Worm (Caenorhabditis elegans) whole organism, young adult: ENCODE measurements around the gene F01G4.6.

Experiments
- B0019.2 ChIP-seq: fragments of 200-800 bp; sonication (Bioruptor generic); conservative IDR thresholded peaks from 2 replicates; pipeline ENCODE4 v1.3.6; 2022; ENCODE audit warnings: missing genetic modification reagents, missing genetic modification characterization, missing compliant biosample characterization
- B0336.3 ChIP-seq: fragments of 200-800 bp; sonication (Bioruptor generic); IDR thresholded peaks from 2 replicates; pipeline ENCODE4 v1.3.6; 2022; ENCODE audit warnings: missing genetic modification characterization, missing compliant biosample characterization
- F10E7.11 ChIP-seq: sonication (generic microtip); optimal IDR thresholded peaks from 2 replicates; lab custom pipeline; 2017; ENCODE audit warnings: mild to moderate bottlenecking, missing genetic modification characterization, moderate library complexity, missing compliant biosample characterization
- F22D6.2 ChIP-seq: sonication (generic microtip); optimal IDR thresholded peaks from 2 replicates; lab custom pipeline; 2016; ENCODE audit warnings: mild to moderate bottlenecking, missing genetic modification characterization, missing compliant biosample characterization
- F23B12.7 ChIP-seq: sonication (generic microtip); optimal IDR thresholded peaks from 2 replicates; lab custom pipeline; 2017; ENCODE audit warnings: missing genetic modification characterization, mild to moderate bottlenecking, missing compliant biosample characterization, antibody characterized with exemption, moderate library complexity; ENCODE audit not compliant: insufficient read depth
- K11D2.4 ChIP-seq: fragments of 200-800 bp; sonication (Bioruptor generic); IDR thresholded peaks from 2 replicates; pipeline ENCODE4 v1.3.6; 2022; ENCODE audit warnings: missing genetic modification reagents, missing genetic modification characterization, missing compliant biosample characterization
- T07F8.4 ChIP-seq: sonication (generic microtip); optimal IDR thresholded peaks from 2 replicates; lab custom pipeline; 2016; ENCODE audit warnings: mild to moderate bottlenecking, missing genetic modification characterization, moderate library complexity, missing compliant biosample characterization
- Y79H2A.3 ChIP-seq: fragments of 200-800 bp; sonication (Bioruptor generic); conservative IDR thresholded peaks from 2 replicates; pipeline ENCODE4 v1.3.6; 2022; ENCODE audit warnings: missing genetic modification reagents, missing genetic modification characterization, missing compliant biosample characterization
- aptf-2 ChIP-seq: fragments of 200-800 bp; sonication (Bioruptor generic); conservative IDR thresholded peaks from 2 replicates; pipeline ENCODE4 v1.3.6; 2022; ENCODE audit warnings: missing genetic modification reagents, missing genetic modification characterization, missing compliant biosample characterization
- ceh-100 ChIP-seq: fragments of 200-800 bp; sonication (Bioruptor generic); IDR thresholded peaks from 2 replicates; pipeline ENCODE4 v1.3.6; 2022; ENCODE audit warnings: missing genetic modification reagents, missing genetic modification characterization, missing compliant biosample characterization
- ceh-27 ChIP-seq: fragments of 200-800 bp; sonication (Bioruptor generic); optimal IDR thresholded peaks from 2 replicates; lab custom pipeline; 2018; ENCODE audit warnings: mild to moderate bottlenecking, missing genetic modification characterization, moderate library complexity, missing compliant biosample characterization
- ceh-58 ChIP-seq: fragments of 200-800 bp; sonication (Bioruptor generic); IDR thresholded peaks from 2 replicates; pipeline ENCODE4 v1.3.6; 2022; ENCODE audit warnings: missing genetic modification characterization, missing compliant biosample characterization
- chd-7 ChIP-seq: sonication (generic microtip); optimal IDR thresholded peaks from 2 replicates; lab custom pipeline; 2016; ENCODE audit warnings: mild to moderate bottlenecking, missing genetic modification characterization, moderate library complexity, missing compliant biosample characterization
- dox-1 ChIP-seq: fragments of 200-800 bp; sonication (Bioruptor generic); IDR thresholded peaks from 2 replicates; pipeline ENCODE4 v1.3.6; 2022; ENCODE audit warnings: missing genetic modification reagents, missing genetic modification characterization, missing compliant biosample characterization
- dpl-1 ChIP-seq: fragments of 150-350 bp; optimal IDR thresholded peaks from 2 replicates; lab custom pipeline; 2014; ENCODE audit warnings: missing biosample characterization, missing genetic modification reagents, missing genetic modification characterization
- fkh-3 ChIP-seq: sonication (generic microtip); optimal IDR thresholded peaks from 2 replicates; lab custom pipeline; 2016; ENCODE audit warnings: mild to moderate bottlenecking, missing genetic modification characterization, missing compliant biosample characterization
- gei-17 ChIP-seq: fragments of 200-800 bp; sonication (Bioruptor generic); optimal IDR thresholded peaks from 2 replicates; lab custom pipeline; 2018; ENCODE audit warnings: mild to moderate bottlenecking, missing genetic modification characterization, missing compliant biosample characterization
- hrde-1 ChIP-seq: sonication (generic microtip); optimal IDR thresholded peaks from 2 replicates; lab custom pipeline; 2016; ENCODE audit warnings: missing genetic modification characterization, mild to moderate bottlenecking, missing compliant biosample characterization, moderate library complexity, missing genotype, missing genetic modification reagents, borderline replicate concordance
- lag-1 ChIP-seq: fragments of 200-800 bp; sonication (Bioruptor generic); IDR thresholded peaks from 2 replicates; pipeline ENCODE4 v1.3.6; 2022; ENCODE audit warnings: missing genetic modification reagents, missing genetic modification characterization, missing compliant biosample characterization
- lin-26 ChIP-seq: fragments of 200-800 bp; sonication (Bioruptor generic); IDR thresholded peaks from 2 replicates; pipeline ENCODE4 v1.3.6; 2022; ENCODE audit warnings: missing genetic modification reagents, missing genetic modification characterization, missing compliant biosample characterization
- lin-35 ChIP-seq, 3 experiments: fragments of 150-350 bp in 2 of 3; sonication (generic microtip) in 1 of 3; optimal IDR thresholded peaks; 2 replicates each; lab custom pipeline; 2014 to 2018; ENCODE audit warnings: missing biosample characterization in 3 of 3, missing genetic modification characterization in 3 of 3, missing genetic modification reagents in 3 of 3
- lin-40 ChIP-seq: sonication (generic microtip); optimal IDR thresholded peaks from 2 replicates; lab custom pipeline; 2016; ENCODE audit warnings: missing genetic modification characterization, mild to moderate bottlenecking, missing compliant biosample characterization, missing genotype, missing genetic modification reagents
- lir-1 ChIP-seq: fragments of 200-800 bp; sonication (Bioruptor generic); conservative IDR thresholded peaks from 2 replicates; pipeline ENCODE4 v1.3.6; 2022; ENCODE audit warnings: missing genetic modification reagents, missing genetic modification characterization, missing compliant biosample characterization
- madf-3 ChIP-seq: fragments of 200-800 bp; sonication (Bioruptor generic); IDR thresholded peaks from 2 replicates; pipeline ENCODE4 v1.3.6; 2022; ENCODE audit warnings: missing genetic modification reagents, missing genetic modification characterization, missing compliant biosample characterization
- madf-8 ChIP-seq: fragments of 200-800 bp; sonication (Bioruptor generic); conservative IDR thresholded peaks from 2 replicates; pipeline ENCODE4 v1.3.6; 2022; ENCODE audit warnings: missing genetic modification reagents, missing genetic modification characterization, missing compliant biosample characterization
- mel-28 ChIP-seq: sonication (generic microtip); optimal IDR thresholded peaks from 2 replicates; lab custom pipeline; 2016; ENCODE audit warnings: borderline replicate concordance, mild to moderate bottlenecking, missing genetic modification characterization, missing compliant biosample characterization
- mes-4 ChIP-seq: sonication (generic microtip); optimal IDR thresholded peaks from 2 replicates; lab custom pipeline; 2016; ENCODE audit warnings: missing genotype, missing genetic modification characterization, missing compliant biosample characterization
- nhr-120 ChIP-seq: fragments of 200-800 bp; sonication (Bioruptor generic); IDR thresholded peaks from 2 replicates; pipeline ENCODE4 v1.3.6; 2022; ENCODE audit warnings: missing genetic modification characterization, missing compliant biosample characterization
- nhr-27 ChIP-seq: fragments of 200-800 bp; sonication (Bioruptor generic); optimal IDR thresholded peaks from 2 replicates; lab custom pipeline; 2018; ENCODE audit warnings: mild to moderate bottlenecking, missing genetic modification characterization, moderate library complexity, missing compliant biosample characterization
- nhr-80 ChIP-seq: sonication (generic microtip); optimal IDR thresholded peaks from 2 replicates; lab custom pipeline; 2016; ENCODE audit warnings: missing genetic modification characterization, missing compliant biosample characterization
- pha-4 ChIP-seq: fragments of 150-350 bp; sonication (generic microtip); optimal IDR thresholded peaks from 2 replicates; lab custom pipeline; 2014; ENCODE audit warnings: missing biosample characterization, missing genetic modification reagents, missing genetic modification characterization
- snpc-1.3 ChIP-seq: sonication (generic microtip); optimal IDR thresholded peaks from 2 replicates; lab custom pipeline; 2017; ENCODE audit warnings: missing genetic modification characterization, mild to moderate bottlenecking, missing compliant biosample characterization, antibody characterized with exemption, moderate library complexity, missing genotype, missing genetic modification reagents; ENCODE audit not compliant: insufficient read depth
- snpc-4 ChIP-seq, 5 experiments: fragments of 150-350 bp in 1 of 5; sonication (generic microtip) in 4 of 5; optimal IDR thresholded peaks; 2 replicates each; lab custom pipeline; 2014 to 2018; ENCODE audit warnings: missing genetic modification characterization in 5 of 5, missing biosample characterization in 3 of 5, antibody characterized with exemption in 2 of 5, mild to moderate bottlenecking in 2 of 5, missing compliant biosample characterization in 2 of 5, missing genotype in 2 of 5, moderate library complexity in 2 of 5, missing genetic modification reagents in 1 of 5
- tbp1 ChIP-seq: fragments of 200-800 bp; sonication (Bioruptor generic); optimal IDR thresholded peaks from 2 replicates; lab custom pipeline; 2018; ENCODE audit warnings: mild to moderate bottlenecking, missing genetic modification characterization, missing compliant biosample characterization
- ztf-18 ChIP-seq: sonication (generic microtip); optimal IDR thresholded peaks from 2 replicates; lab custom pipeline; 2016; ENCODE audit warnings: missing genotype, mild to moderate bottlenecking, missing genetic modification characterization, missing compliant biosample characterization
- ztf-25 ChIP-seq: fragments of 200-800 bp; sonication (Bioruptor generic); IDR thresholded peaks from 2 replicates; pipeline ENCODE4 v1.3.6; 2022; ENCODE audit warnings: missing genetic modification reagents, missing genetic modification characterization, missing compliant biosample characterization
- ztf-26 ChIP-seq: sonication (generic microtip); optimal IDR thresholded peaks from 2 replicates; lab custom pipeline; 2017; ENCODE audit warnings: missing genetic modification characterization, missing compliant biosample characterization

Gene F01G4.6

ce11 chrIV:11174772-11175171 is 25.5 kb upstream of the F01G4.6 start:
- TF ChIP-seq mel-28 (tag; lab: Kevin White, UChicago) = no peak
- no peak for TF ChIP-seq K11D2.4 (GFP tag; lab: Robert Waterston, UW)
- no peak for TF ChIP-seq B0336.3 (GFP tag; lab: Robert Waterston, UW)
- no peak for TF ChIP-seq nhr-80 (tag; lab: Kevin White, UChicago)
- TF ChIP-seq madf-8 (GFP tag; lab: Robert Waterston, UW) = no peak
- TF ChIP-seq fkh-3 (tag; lab: Kevin White, UChicago) = no peak
- TF ChIP-seq madf-3 (GFP tag; lab: Robert Waterston, UW) = no peak
- TF ChIP-seq snpc-4 (GFP tag; optimal IDR thresholded peaks at IDR 0.05; lab: Kevin White, UChicago) = no peak
- no peak for TF ChIP-seq snpc-4 (tag; optimal IDR thresholded peaks at IDR 0.05; lab: Kevin White, UChicago)
- TF ChIP-seq mes-4 = no peak
- TF ChIP-seq lir-1 (GFP tag; lab: Robert Waterston, UW) = no peak
- TF ChIP-seq dox-1 (GFP tag; lab: Robert Waterston, UW) = no peak
- TF ChIP-seq lin-35 (GFP tag; optimal IDR thresholded peaks at IDR 0.05; lab: Kevin White, UChicago) = no peak
- TF ChIP-seq lag-1 (GFP tag; lab: Robert Waterston, UW) = no peak
- no peak for TF ChIP-seq aptf-2 (GFP tag; lab: Robert Waterston, UW)
- TF ChIP-seq F23B12.7 (tag; lab: Kevin White, UChicago) = no peak
- TF ChIP-seq lin-26 (GFP tag; lab: Robert Waterston, UW) = no peak
- TF ChIP-seq ceh-100 (GFP tag; lab: Robert Waterston, UW) = no peak
- TF ChIP-seq ztf-26 (tag; lab: Kevin White, UChicago) = no peak
- no peak for TF ChIP-seq chd-7

ce11 chrIV:11169652-11170051 is 20.3 kb upstream of the F01G4.6 start, which contains the start of gene nhr-67:
Gene nhr-67 (plus strand): TSS chrIV:11169748.
- TF ChIP-seq ztf-18 = no peak
- TF ChIP-seq Y79H2A.3 (GFP tag; lab: Robert Waterston, UW) = no peak
- TF ChIP-seq nhr-120 (GFP tag; lab: Robert Waterston, UW) = no peak
- no peak for TF ChIP-seq lin-40 (tag; lab: Kevin White, UChicago)

ce11 chrIV:11164831-11165230 is 15.5 kb upstream of the F01G4.6 start, which contains the start of gene C08F8.6:
Gene C08F8.6 (minus strand): TSS chrIV:11164931.
- TF ChIP-seq hrde-1 (no peak), lag-1 (GFP tag; lab: Robert Waterston, UW) (0 out of 2 replicates have a peak, but pooled peaks have one; percentile 44)

DNA sequence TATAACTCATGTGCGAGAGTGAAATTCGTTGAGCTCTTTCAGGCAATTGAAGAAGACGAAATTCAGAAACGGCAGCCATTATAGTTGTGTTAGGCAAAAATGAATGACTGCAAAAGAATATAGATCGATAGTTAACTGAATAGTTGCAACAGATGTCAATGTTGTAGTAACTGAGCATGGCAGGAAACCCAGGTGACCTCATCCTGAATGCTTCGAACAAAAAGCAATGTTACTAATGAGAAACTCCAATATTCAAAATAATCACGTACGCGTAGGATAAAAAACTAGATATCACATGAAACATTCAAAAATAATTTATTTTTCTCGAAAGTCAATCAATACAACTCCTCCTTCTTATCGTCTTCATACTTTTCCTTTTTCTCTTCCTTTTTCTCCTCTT is 13.1 kb upstream of the F01G4.6 start, which contains the start of gene fbxb-9:
TSS of gene fbxb-9 (minus strand) at position 101 of the 400 bp plus-strand sequence.
- TF ChIP-seq ztf-25 (GFP tag; lab: Robert Waterston, UW) (no peak), F10E7.11 (no peak)

DNA sequence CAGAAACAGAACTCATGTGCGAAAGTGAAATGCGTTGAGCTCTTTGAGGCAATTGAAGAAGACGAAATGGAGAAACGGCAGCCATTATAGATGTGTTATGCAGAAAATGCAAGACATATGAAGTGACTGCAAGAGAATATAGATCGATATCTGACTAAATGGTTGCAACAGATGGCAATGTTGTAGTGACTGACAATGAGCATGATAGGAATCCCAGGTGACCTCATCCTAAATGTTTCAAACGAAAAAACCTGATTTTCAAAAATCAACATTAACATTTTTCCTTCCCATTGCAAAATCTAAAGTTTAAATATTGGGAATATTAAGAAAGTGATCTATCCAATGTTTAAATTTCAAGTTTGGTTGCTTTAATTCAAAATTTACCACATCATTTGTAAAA is 11.4 kb upstream of the F01G4.6 start, which contains the start of gene C08F8.15:
TSS of gene C08F8.15 (minus strand) at position 101 of the 400 bp plus-strand sequence.
- TF ChIP-seq gei-17 (GFP tag; lab: Kevin White, UChicago) (no peak), nhr-27 (no peak), tbp1 (GFP tag; lab: Kevin White, UChicago) (no peak), mes-4 (no peak), snpc-4 (GFP tag; optimal IDR thresholded peaks at IDR 0.05; lab: Kevin White, UChicago) (no peak), snpc-4 (tag; optimal IDR thresholded peaks at IDR 0.05; lab: Kevin White, UChicago) (no peak), B0019.2 (GFP tag; lab: Robert Waterston, UW) (no peak), dpl-1 (GFP tag; lab: Kevin White, UChicago) (no peak), Y79H2A.3 (GFP tag; lab: Robert Waterston, UW) (no peak), lag-1 (GFP tag; lab: Robert Waterston, UW) (no peak), T07F8.4 (no peak), ztf-25 (GFP tag; lab: Robert Waterston, UW) (no peak), mel-28 (tag; lab: Kevin White, UChicago) (no peak), snpc-1.3 (no peak), F22D6.2 (tag; lab: Kevin White, UChicago) (no peak), pha-4 (tag; lab: Kevin White, UChicago) (no peak), ceh-58 (GFP tag; lab: Robert Waterston, UW) (no peak), ceh-27 (GFP tag; lab: Kevin White, UChicago) (no peak)
- TF ChIP-seq, all 124 proteins: peak for 0
